Fruit fly (Drosophila melanogaster): ENCODE results near the gene CG5676.

- TF ChIP-seq Abd-B (GFP tag; optimal IDR thresholded peaks at IDR 0.05) (no peak), N (GFP tag; optimal IDR thresholded peaks at IDR 0.05) (no peak), tai (GFP tag; optimal IDR thresholded peaks at IDR 0.05) (no peak), woc (GFP tag; optimal IDR thresholded peaks at IDR 0.05) (no peak)
Measured at dm6 chr2L:10232827-10233226, 22.9 kb downstream of the CG5676 start.

All from whole organism, wandering third instar larva.